Fruit fly (Drosophila melanogaster): ENCODE results near the gene tara.

The tara gene

DNA sequence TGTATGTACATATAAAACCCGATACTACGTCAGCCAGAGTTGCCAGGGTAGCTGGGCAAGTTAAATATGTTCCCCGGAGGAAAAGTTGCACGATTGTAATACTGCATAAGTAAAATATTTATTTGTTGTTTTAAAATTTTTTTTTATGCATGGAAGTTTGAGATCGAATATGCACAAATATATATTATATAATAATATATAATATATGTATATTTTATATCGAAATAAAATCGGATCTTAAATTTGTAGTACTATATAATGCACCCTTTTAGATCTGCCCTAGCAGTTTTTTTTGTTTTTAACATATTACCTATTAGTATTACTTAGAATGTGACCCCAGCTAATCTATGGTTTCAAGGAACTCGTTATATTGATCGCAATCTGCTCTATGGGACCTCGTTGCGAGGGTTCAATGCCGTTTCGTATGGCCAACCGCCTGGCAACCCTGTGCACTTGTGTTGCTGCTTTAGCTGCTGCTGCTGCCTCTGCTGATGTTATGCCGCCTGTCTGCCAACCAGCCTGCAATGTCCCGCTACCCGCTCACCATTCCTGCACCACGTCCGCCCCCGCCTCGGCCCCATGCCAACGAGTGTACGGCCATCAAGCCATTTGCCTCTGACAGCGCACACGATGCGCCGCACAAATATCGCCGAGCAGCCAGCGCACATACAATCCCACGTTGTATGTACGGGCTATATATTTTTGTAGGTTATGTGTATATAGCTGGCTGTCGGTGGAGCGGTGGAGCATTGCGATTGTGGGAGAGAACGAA, 10.7 kb downstream of the tara start (continued):
- TF ChIP-seq CG6272 (GFP tag; IDR thresholded peaks at IDR 0.05): peak; percentile 76
- TF ChIP-seq CG17568 (GFP tag; optimal IDR thresholded peaks at IDR 0.05): peak; percentile 64
- peak; percentile 90 for TF ChIP-seq mirr (GFP tag; optimal IDR thresholded peaks at IDR 0.05)
- TF ChIP-seq CG13287 (GFP tag; IDR thresholded peaks at IDR 0.05; ENCODE audit: partially characterized antibody): no peak
- TF ChIP-seq cas (GFP tag; IDR thresholded peaks at IDR 0.05): no peak
- peak; percentile 38 for TF ChIP-seq emc (GFP tag; optimal IDR thresholded peaks at IDR 0.05)
- peak; percentile 87 for TF ChIP-seq Abd-B (GFP tag; optimal IDR thresholded peaks at IDR 0.05)
- TF ChIP-seq CG12104 (GFP tag; optimal IDR thresholded peaks at IDR 0.05): peak; percentile 79
- peak; percentile 92 for TF ChIP-seq Ets65A (GFP tag)
- peak; percentile 95 for TF ChIP-seq CG14710 (tag; optimal IDR thresholded peaks at IDR 0.05)
- TF ChIP-seq CG8388 (GFP tag; optimal IDR thresholded peaks at IDR 0.05): peak; percentile 93
- peak; percentile 81; the same call in 2 of the 3 replicates for TF ChIP-seq croc (GFP tag; conservative IDR thresholded peaks at IDR 0.05)
- TF ChIP-seq dmrt99B (tag; optimal IDR thresholded peaks at IDR 0.05): peak; percentile 93
- peak; percentile 80 for TF ChIP-seq CG17359 (tag; optimal IDR thresholded peaks at IDR 0.05)
- peak; percentile 95 for TF ChIP-seq CG10979 (tag; optimal IDR thresholded peaks at IDR 0.05)
- peak; percentile 31 for TF ChIP-seq gcm2 (GFP tag; optimal IDR thresholded peaks at IDR 0.05)
- peak; percentile 74 to 94 for TF ChIP-seq Hr51 (GFP tag; optimal IDR thresholded peaks at IDR 0.05)
- TF ChIP-seq ab (GFP tag; optimal IDR thresholded peaks at IDR 0.05): peak; percentile 40
- TF ChIP-seq gem (tag; optimal IDR thresholded peaks at IDR 0.05): peak; percentile 97
- no peak for TF ChIP-seq CG17612 (GFP tag; IDR thresholded peaks at IDR 0.05)
- TF ChIP-seq lola (GFP tag; optimal IDR thresholded peaks at IDR 0.05): peak in 1 of 3 experiments; percentile 98
- peak; percentile 96 for TF ChIP-seq CG12391 (tag; optimal IDR thresholded peaks at IDR 0.05)
- no peak for TF ChIP-seq Bgb (GFP tag; IDR thresholded peaks at IDR 0.05; ENCODE audit: partially characterized antibody)
- peak; percentile 95 for TF ChIP-seq dmrt11E (tag; optimal IDR thresholded peaks at IDR 0.05)
- peak; percentile 77 for TF ChIP-seq CG10209 (GFP tag; optimal IDR thresholded peaks at IDR 0.05)
- no peak for TF ChIP-seq CG17912 (GFP tag; optimal IDR thresholded peaks at IDR 0.05)
- peak; percentile 4 for TF ChIP-seq Side (GFP tag; optimal IDR thresholded peaks at IDR 0.05)
- no peak for TF ChIP-seq zfh1 (GFP tag; IDR thresholded peaks at IDR 0.05)
- no peak for TF ChIP-seq fd102C (GFP tag; optimal IDR thresholded peaks at IDR 0.05)
- TF ChIP-seq Nf-YC (tag; optimal IDR thresholded peaks at IDR 0.05): peak; percentile 80
- peak; percentile 82 for TF ChIP-seq HmgD (GFP tag; optimal IDR thresholded peaks at IDR 0.05)
- peak; percentile 87 for TF ChIP-seq Vsx1 (GFP tag; optimal IDR thresholded peaks at IDR 0.05)
- TF ChIP-seq CG4617 (GFP tag; optimal IDR thresholded peaks at IDR 0.05; ENCODE audit: borderline replicate concordance): peak; percentile 39
- TF ChIP-seq ara (GFP tag; IDR thresholded peaks at IDR 0.05): no peak
- TF ChIP-seq eve (GFP tag; optimal IDR thresholded peaks at IDR 0.05): no peak
- peak in 1 of 2 experiments; percentile 94 for TF ChIP-seq Hr78 (GFP tag; optimal IDR thresholded peaks at IDR 0.05)
- peak; percentile 88 for TF ChIP-seq CG4424 (GFP tag; optimal IDR thresholded peaks at IDR 0.05)
- peak; percentile 77 for TF ChIP-seq trem (tag; optimal IDR thresholded peaks at IDR 0.05)
- TF ChIP-seq CG1792 (GFP tag; optimal IDR thresholded peaks at IDR 0.05): peak; percentile 58
- peak; percentile 73 for TF ChIP-seq CG3407 (GFP tag; optimal IDR thresholded peaks at IDR 0.05)
- no peak for TF ChIP-seq ssp (GFP tag; IDR thresholded peaks at IDR 0.05)
- no peak for TF ChIP-seq sqz (GFP tag; optimal IDR thresholded peaks at IDR 0.05)
- TF ChIP-seq Pdp1 (GFP tag; optimal IDR thresholded peaks at IDR 0.05): peak; percentile 48 to 98
- peak; percentile 81 for TF ChIP-seq CG6654 (GFP tag; optimal IDR thresholded peaks at IDR 0.05)
- TF ChIP-seq CG3847 (GFP tag; IDR thresholded peaks at IDR 0.05): no peak
- peak; percentile 98 for TF ChIP-seq ftz-f1 (GFP tag; optimal IDR thresholded peaks at IDR 0.05)
- no peak for TF ChIP-seq pros (GFP tag; optimal IDR thresholded peaks at IDR 0.05)
- peak; percentile 78 for TF ChIP-seq gro (GFP tag; optimal IDR thresholded peaks at IDR 0.05)
